Fruit fly (Drosophila melanogaster): Measurements from ENCODE around the gene CG33177.

CG33177 gene

DNA sequence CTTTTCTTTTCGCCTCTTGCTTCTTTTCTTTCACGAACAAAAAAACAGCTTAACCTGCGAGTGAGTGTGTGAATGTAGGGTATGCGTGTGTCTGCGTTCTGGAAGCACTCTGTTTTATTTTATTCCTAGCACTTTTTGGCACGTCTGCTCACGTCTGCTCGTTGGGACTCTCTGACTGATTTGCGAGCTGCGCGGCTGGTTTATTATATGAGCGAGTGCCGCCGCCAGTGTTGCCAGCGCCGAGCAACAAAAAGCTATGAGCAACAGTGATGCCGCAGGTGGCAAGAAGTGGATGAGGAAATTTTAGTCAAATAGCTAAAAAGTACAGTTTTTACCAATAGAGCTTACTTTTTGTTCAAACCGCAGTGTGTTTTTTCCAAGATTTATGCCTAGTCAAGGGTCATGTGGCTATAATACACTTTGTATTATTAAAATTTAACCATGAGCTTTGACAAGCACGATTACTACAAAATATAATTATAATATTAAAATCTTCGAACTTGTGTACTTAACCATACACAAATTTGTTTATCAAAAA lies 5.1 kb upstream of the CG33177 start, which contains the start of gene Lsd-2 (continued):
- no peak for TF ChIP-seq hb (GFP tag; IDR thresholded peaks at IDR 0.05; ENCODE audit: partially characterized antibody)
- no peak for TF ChIP-seq klu (GFP tag; IDR thresholded peaks at IDR 0.05)
- no peak for TF ChIP-seq Poxn (GFP tag; IDR thresholded peaks at IDR 0.05)
- no peak for TF ChIP-seq CG6175 (GFP tag; IDR thresholded peaks at IDR 0.05)
- no peak for TF ChIP-seq CG6765 (GFP tag; optimal IDR thresholded peaks at IDR 0.05)
- 0 out of 3 replicates have a peak, but pooled peaks have one; percentile 18 for TF ChIP-seq z (GFP tag; IDR thresholded peaks at IDR 0.05)
- no peak for TF ChIP-seq Hr51 (GFP tag; optimal IDR thresholded peaks at IDR 0.05)
- TF ChIP-seq CG11696 (GFP tag; IDR thresholded peaks at IDR 0.05) = no peak
- no peak for TF ChIP-seq grn (GFP tag; optimal IDR thresholded peaks at IDR 0.05)
- TF ChIP-seq CG12744 (GFP tag; optimal IDR thresholded peaks at IDR 0.05) = no peak
- TF ChIP-seq lbe (GFP tag; optimal IDR thresholded peaks at IDR 0.05) = no peak
- TF ChIP-seq CG13424 (tag; optimal IDR thresholded peaks at IDR 0.05) = peak; percentile 31
- no peak for TF ChIP-seq CG5953 (GFP tag; IDR thresholded peaks at IDR 0.05)
- no peak for TF ChIP-seq sc (optimal IDR thresholded peaks at IDR 0.05)
- TF ChIP-seq sc (GFP tag; optimal IDR thresholded peaks at IDR 0.05) = no peak
- TF ChIP-seq Abd-B (GFP tag; optimal IDR thresholded peaks at IDR 0.05) = peak; percentile 4
- no peak for TF ChIP-seq cato (GFP tag; optimal IDR thresholded peaks at IDR 0.05; ENCODE audit: borderline replicate concordance)
- TF ChIP-seq Ets65A (GFP tag) = peak; percentile 86
- TF ChIP-seq salm (tag; optimal IDR thresholded peaks at IDR 0.05) = no peak
- TF ChIP-seq kni (GFP tag; optimal IDR thresholded peaks at IDR 0.05) = peak; percentile 24
- TF ChIP-seq Dfd (GFP tag; optimal IDR thresholded peaks at IDR 0.05) = no peak
- peak; percentile 64 for TF ChIP-seq Rfx (GFP tag; IDR thresholded peaks at IDR 0.05)
- no peak for TF ChIP-seq CG16813 (GFP tag; IDR thresholded peaks at IDR 0.05; ENCODE audit: partially characterized antibody)
- TF ChIP-seq Camta (GFP tag; optimal IDR thresholded peaks at IDR 0.05) = no peak
- no peak for TF ChIP-seq crol (GFP tag; IDR thresholded peaks at IDR 0.05)
- no peak for TF ChIP-seq Hey (tag; optimal IDR thresholded peaks at IDR 0.05)
- TF ChIP-seq abd-A (tag; optimal IDR thresholded peaks at IDR 0.05) = peak; percentile 23
- no peak for TF ChIP-seq CG11695 (GFP tag; IDR thresholded peaks at IDR 0.05)
- TF ChIP-seq CG16779 (GFP tag; IDR thresholded peaks at IDR 0.05) = no peak
- TF ChIP-seq dmrt99B (tag; optimal IDR thresholded peaks at IDR 0.05) = no peak
- no peak for TF ChIP-seq D (optimal IDR thresholded peaks at IDR 0.05)
- TF ChIP-seq D (GFP tag; optimal IDR thresholded peaks at IDR 0.05) = no peak
- no peak for TF ChIP-seq CG18476 (GFP tag; optimal IDR thresholded peaks at IDR 0.05)
- TF ChIP-seq ham (GFP tag; IDR thresholded peaks at IDR 0.05) = no peak
- TF ChIP-seq HLH54F (GFP tag; optimal IDR thresholded peaks at IDR 0.05) = peak; percentile 23
- TF ChIP-seq CG14860 (GFP tag; IDR thresholded peaks at IDR 0.05; ENCODE audit: partially characterized antibody) = no peak
- TF ChIP-seq CG3065 (GFP tag; optimal IDR thresholded peaks at IDR 0.05) = no peak
- TF ChIP-seq Jarid2 (GFP tag; optimal IDR thresholded peaks at IDR 0.05) = peak; percentile 90
- TF ChIP-seq al (GFP tag; IDR thresholded peaks at IDR 0.05) = no peak
- TF ChIP-seq peb (GFP tag; IDR thresholded peaks at IDR 0.05) = no peak
- no peak for TF ChIP-seq Elba2 (GFP tag; optimal IDR thresholded peaks at IDR 0.05)
- TF ChIP-seq Atf3 (GFP tag; optimal IDR thresholded peaks at IDR 0.05) = no peak
- TF ChIP-seq CG17802 (tag; optimal IDR thresholded peaks at IDR 0.05) = no peak
- no peak for TF ChIP-seq HLHmδ (GFP tag; optimal IDR thresholded peaks at IDR 0.05)
- TF ChIP-seq CG17568 (GFP tag; optimal IDR thresholded peaks at IDR 0.05) = no peak
- no peak for TF ChIP-seq CG17385 (GFP tag; optimal IDR thresholded peaks at IDR 0.05)
- peak; percentile 39 for TF ChIP-seq CG4328 (GFP tag; optimal IDR thresholded peaks at IDR 0.05)
- TF ChIP-seq Lim3 (GFP tag; IDR thresholded peaks at IDR 0.05) = no peak
- TF ChIP-seq HLH3B (GFP tag; IDR thresholded peaks at IDR 0.05) = no peak
- TF ChIP-seq CG8290 (GFP tag; optimal IDR thresholded peaks at IDR 0.05) = no peak
- peak in 1 of 2 experiments; percentile 77 for TF ChIP-seq CG8290 (tag; optimal IDR thresholded peaks at IDR 0.05)
- TF ChIP-seq CG34224 (GFP tag; IDR thresholded peaks at IDR 0.05; ENCODE audit: partially characterized antibody) = 0 out of 3 replicates have a peak, but pooled peaks have one; percentile 22

Data from whole organism, embryonic.